Worm (Caenorhabditis elegans): ENCODE results near the gene T22F3.7.

Gene T22F3.7

DNA sequence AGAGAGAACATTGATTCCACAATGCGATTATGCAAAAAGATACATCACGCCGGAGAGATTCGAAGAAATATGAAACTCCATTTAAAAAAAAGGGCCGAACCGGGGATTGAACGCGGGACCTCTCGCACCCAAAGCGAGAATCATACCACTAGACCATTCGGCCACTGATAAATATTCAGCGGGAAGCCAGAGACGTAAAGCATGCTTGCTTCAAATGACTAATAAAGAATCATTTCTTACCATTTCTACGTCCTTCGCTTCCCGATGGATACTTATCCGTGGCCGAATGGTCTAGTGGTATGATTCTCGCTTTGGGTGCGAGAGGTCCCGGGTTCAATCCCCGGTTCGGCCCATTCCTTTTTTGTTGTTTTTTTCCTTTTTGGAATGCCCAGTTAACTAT lies 12.2 kb downstream of the T22F3.7 start:
- no peak for TF ChIP-seq ceh-13 (GFP tag; optimal IDR thresholded peaks at IDR 0.05)
- TF ChIP-seq pes-1 (GFP tag; IDR thresholded peaks at IDR 0.05) = 0 out of 2 replicates have a peak, but pooled peaks have one; percentile 23

DNA sequence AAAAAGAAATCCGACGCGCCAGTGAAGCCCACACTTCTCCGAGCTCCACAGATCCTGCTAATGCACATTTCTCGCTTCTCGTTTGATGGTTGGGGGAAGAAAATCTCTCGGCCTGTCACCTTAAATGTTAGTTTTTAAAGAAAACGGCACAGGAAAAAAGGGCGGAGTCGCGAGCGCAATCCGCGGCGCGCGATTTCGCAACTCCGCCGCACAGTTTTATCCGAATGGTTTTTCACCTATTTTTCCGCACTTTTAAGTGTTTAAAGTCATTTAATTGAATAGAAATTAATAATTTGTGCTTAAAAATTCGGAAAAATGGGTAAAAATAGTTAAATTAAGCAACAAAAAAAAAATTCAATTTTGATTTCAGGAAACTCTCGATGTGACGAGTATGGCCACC lies 12.8 kb downstream of the T22F3.7 start:
- TF ChIP-seq hmg-4 (GFP tag; optimal IDR thresholded peaks at IDR 0.05) (peak; percentile 61), tbx-11 (GFP tag; IDR thresholded peaks at IDR 0.05) (peak; percentile 55; the same call in 1 of the 2 replicates), F13C5.2 (tag; optimal IDR thresholded peaks at IDR 0.05) (peak; percentile 59), scrt-1 (GFP tag; IDR thresholded peaks at IDR 0.05) (peak; percentile 45; the same call in 1 of the 2 replicates), hnd-1 (tag; optimal IDR thresholded peaks at IDR 0.05) (peak; percentile 28), hmbx-1 (tag; optimal IDR thresholded peaks at IDR 0.05) (no peak), ama-1 (optimal IDR thresholded peaks at IDR 0.05) (no peak), pes-1 (GFP tag; IDR thresholded peaks at IDR 0.05) (peak; percentile 84), ceh-36 (tag; optimal IDR thresholded peaks at IDR 0.05) (peak; percentile 60), aly-1 (tag; optimal IDR thresholded peaks at IDR 0.05) (no peak), sea-1 (GFP tag; conservative IDR thresholded peaks at IDR 0.05) (peak; percentile 68; the same call in 1 of the 2 replicates), ceh-13 (GFP tag; optimal IDR thresholded peaks at IDR 0.05) (no peak), ets-7 (tag; optimal IDR thresholded peaks at IDR 0.05) (no peak), flt-1 (GFP tag; IDR thresholded peaks at IDR 0.05) (no peak; the same call in 1 of the 2 replicates), tra-4 (tag; optimal IDR thresholded peaks at IDR 0.05) (no peak), B0310.2 (tag; optimal IDR thresholded peaks at IDR 0.05) (peak; percentile 52), tbx-37 (GFP tag; conservative IDR thresholded peaks at IDR 0.05) (no peak)

DNA sequence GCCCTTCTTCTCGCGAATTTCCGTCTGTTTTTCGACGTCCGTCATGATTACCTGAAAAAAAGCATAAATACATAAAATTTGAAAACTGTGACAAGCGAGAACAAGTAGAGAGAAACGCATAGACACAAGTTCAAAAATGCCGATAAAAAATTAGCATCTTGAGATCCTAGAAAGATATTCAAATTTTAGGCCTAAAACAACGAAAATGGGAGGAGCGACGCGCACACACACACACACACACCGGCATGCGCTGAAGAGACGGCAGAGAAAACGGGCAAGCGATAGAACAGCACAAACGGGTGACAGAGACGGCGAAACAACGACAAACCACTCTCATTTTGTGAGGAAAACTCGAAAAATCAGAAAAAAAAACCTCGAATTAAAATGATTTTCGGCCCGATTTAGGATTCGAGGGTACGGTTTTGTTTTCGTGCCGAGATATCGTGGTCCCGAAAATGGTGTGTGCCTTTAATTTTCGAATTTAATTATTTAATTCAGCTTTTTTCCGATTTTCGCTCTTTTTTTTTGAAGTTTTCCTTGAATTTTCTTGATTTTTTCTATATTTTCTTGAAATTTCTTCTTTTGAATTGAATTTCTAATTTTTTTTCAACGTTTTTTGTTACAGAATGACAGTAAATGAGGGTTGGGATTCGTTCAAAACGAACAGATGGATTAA lies 14.3 kb downstream of the T22F3.7 start, which contains the start of the genes rpl-11.1 and T22F3.2:
rpl-11.1 (minus strand) TSS at position 51 of the 676 bp plus-strand sequence.
T22F3.2 (plus strand) TSS at position 626 of the 676 bp plus-strand sequence.
- TF ChIP-seq hmg-4 (GFP tag; optimal IDR thresholded peaks at IDR 0.05) (peak; percentile 6), F13C5.2 (tag; optimal IDR thresholded peaks at IDR 0.05) (no peak), ceh-13 (GFP tag; optimal IDR thresholded peaks at IDR 0.05) (no peak), flt-1 (GFP tag; IDR thresholded peaks at IDR 0.05) (no peak), ceh-36 (tag; optimal IDR thresholded peaks at IDR 0.05) (no peak), ama-1 (optimal IDR thresholded peaks at IDR 0.05) (no peak), aly-1 (tag; optimal IDR thresholded peaks at IDR 0.05) (no peak)

DNA sequence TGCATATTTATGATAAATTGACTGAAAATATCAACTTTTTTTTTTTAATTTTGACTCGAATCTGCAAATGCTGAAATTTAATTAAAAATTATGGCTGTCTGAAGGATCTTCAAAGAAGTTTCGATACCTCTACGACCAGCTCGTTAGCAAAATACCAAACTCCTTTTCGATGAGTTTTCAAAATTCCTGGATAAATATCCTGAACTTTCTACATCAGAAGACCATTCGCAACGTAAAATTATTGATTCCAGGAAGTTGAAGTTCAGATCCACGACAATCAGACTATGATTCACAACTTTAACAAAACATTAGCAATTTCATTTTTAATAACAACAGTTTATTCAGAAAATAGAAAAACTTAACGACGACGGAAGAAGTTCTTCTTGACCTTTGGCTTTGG lies 15.5 kb downstream of the T22F3.7 start:
- TF ChIP-seq tbx-11 (GFP tag; IDR thresholded peaks at IDR 0.05) = no peak
- no peak for TF ChIP-seq ama-1 (optimal IDR thresholded peaks at IDR 0.05)
- TF ChIP-seq F13C5.2 (tag; optimal IDR thresholded peaks at IDR 0.05) = no peak
- TF ChIP-seq ceh-36 (tag; optimal IDR thresholded peaks at IDR 0.05) = no peak
- no peak for TF ChIP-seq aly-1 (tag; optimal IDR thresholded peaks at IDR 0.05)
- no peak for TF ChIP-seq ets-7 (tag; optimal IDR thresholded peaks at IDR 0.05)
- TF ChIP-seq flt-1 (GFP tag; IDR thresholded peaks at IDR 0.05) = no peak
- TF ChIP-seq tra-4 (tag; optimal IDR thresholded peaks at IDR 0.05) = no peak
- TF ChIP-seq B0310.2 (tag; optimal IDR thresholded peaks at IDR 0.05) = no peak

DNA sequence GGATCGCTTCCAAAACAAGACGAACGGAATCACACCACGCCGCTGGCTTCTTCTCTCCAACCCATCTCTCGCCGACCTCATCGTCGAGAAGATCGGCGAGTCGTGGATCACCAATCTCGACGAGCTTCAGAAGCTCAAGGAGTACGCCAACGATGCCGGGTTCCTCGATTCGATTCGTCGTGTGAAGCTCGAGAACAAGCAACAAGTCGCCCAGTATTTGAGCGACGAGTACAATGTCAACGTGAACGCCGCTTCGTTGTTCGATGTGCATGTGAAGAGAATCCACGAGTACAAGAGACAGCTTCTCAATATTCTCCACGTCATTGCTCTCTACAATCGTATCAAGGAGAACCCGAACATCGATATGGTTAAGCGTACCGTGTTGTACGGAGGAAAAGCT lies 16.8 kb downstream of the T22F3.7 start:
- TF ChIP-seq pes-1 (GFP tag; IDR thresholded peaks at IDR 0.05) (no peak), ets-7 (tag; optimal IDR thresholded peaks at IDR 0.05) (no peak), tbx-11 (GFP tag; IDR thresholded peaks at IDR 0.05) (no peak), hnd-1 (tag; optimal IDR thresholded peaks at IDR 0.05) (no peak), hmbx-1 (tag; optimal IDR thresholded peaks at IDR 0.05) (no peak), aly-1 (tag; optimal IDR thresholded peaks at IDR 0.05) (no peak), ceh-13 (GFP tag; optimal IDR thresholded peaks at IDR 0.05) (no peak), tbx-37 (GFP tag; conservative IDR thresholded peaks at IDR 0.05) (no peak), sea-1 (GFP tag; conservative IDR thresholded peaks at IDR 0.05) (no peak)

DNA sequence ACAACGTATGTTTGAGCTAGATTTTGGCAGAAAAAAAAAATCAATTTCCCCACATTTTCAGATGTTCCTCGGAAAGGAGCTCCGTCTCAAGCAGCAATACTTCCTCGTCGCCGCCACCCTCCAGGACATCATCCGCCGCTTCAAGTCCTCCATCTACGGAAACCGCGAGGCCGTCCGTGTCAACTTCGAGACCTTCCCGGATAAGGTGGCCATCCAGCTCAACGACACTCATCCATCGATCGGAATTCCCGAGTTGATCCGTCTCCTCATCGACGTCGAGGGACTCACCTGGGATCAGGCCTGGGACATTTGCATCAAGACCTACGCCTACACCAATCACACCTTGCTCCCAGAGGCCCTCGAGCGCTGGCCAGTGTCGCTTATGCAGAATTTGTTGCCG lies 17.8 kb downstream of the T22F3.7 start:
- no peak for TF ChIP-seq flt-1 (GFP tag; IDR thresholded peaks at IDR 0.05)
- no peak for TF ChIP-seq pes-1 (GFP tag; IDR thresholded peaks at IDR 0.05)
- no peak for TF ChIP-seq scrt-1 (GFP tag; IDR thresholded peaks at IDR 0.05)
- no peak for TF ChIP-seq tbx-37 (GFP tag; conservative IDR thresholded peaks at IDR 0.05)
- TF ChIP-seq sea-1 (GFP tag; conservative IDR thresholded peaks at IDR 0.05) = no peak
- no peak for TF ChIP-seq hmg-4 (GFP tag; optimal IDR thresholded peaks at IDR 0.05)
- no peak for TF ChIP-seq ceh-36 (tag; optimal IDR thresholded peaks at IDR 0.05)
- TF ChIP-seq B0310.2 (tag; optimal IDR thresholded peaks at IDR 0.05) = no peak
- TF ChIP-seq tra-4 (tag; optimal IDR thresholded peaks at IDR 0.05) = no peak
- TF ChIP-seq hmbx-1 (tag; optimal IDR thresholded peaks at IDR 0.05) = no peak

DNA sequence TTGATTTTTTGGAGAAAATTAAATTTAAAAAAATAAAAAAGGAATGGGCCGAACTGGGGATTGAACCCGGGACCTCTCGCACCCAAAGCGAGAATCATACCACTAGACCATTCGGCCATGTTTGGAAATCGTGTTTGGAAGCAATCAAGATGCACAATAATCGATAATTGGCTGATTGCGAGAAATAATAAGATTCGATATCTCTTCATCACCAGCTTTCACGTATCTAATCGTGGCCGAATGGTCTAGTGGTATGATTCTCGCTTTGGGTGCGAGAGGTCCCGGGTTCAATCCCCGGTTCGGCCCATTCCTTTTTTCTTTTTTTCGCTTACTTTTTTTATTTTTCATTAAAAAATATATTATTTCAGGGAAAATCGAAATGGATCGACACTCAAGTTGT lies 18.4 kb downstream of the T22F3.7 start:
- no peak for TF ChIP-seq ceh-13 (GFP tag; optimal IDR thresholded peaks at IDR 0.05)
- TF ChIP-seq hmbx-1 (tag; optimal IDR thresholded peaks at IDR 0.05) = no peak
- no peak for TF ChIP-seq ama-1 (optimal IDR thresholded peaks at IDR 0.05)
- TF ChIP-seq flt-1 (GFP tag; IDR thresholded peaks at IDR 0.05) = no peak
- 0 out of 2 replicates have a peak, but pooled peaks have one; percentile 9 for TF ChIP-seq pes-1 (GFP tag; IDR thresholded peaks at IDR 0.05)

DNA sequence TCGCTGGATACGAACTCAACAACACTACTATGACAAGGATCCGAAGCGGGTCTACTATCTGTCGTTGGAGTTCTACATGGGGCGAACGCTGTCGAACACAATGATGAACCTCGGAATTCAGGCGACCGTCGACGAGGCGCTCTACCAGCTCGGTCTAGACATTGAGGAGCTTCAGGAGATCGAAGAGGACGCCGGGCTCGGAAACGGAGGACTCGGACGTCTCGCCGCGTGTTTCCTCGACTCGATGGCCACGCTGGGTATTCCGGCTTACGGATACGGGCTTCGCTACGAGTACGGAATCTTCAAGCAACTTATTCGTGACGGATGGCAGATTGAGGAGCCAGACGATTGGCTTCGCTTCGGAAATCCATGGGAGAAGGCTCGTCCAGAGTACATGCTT lies 18.8 kb downstream of the T22F3.7 start:
- TF ChIP-seq B0310.2 (tag; optimal IDR thresholded peaks at IDR 0.05) (no peak), tbx-37 (GFP tag; conservative IDR thresholded peaks at IDR 0.05) (no peak), ama-1 (optimal IDR thresholded peaks at IDR 0.05) (no peak), ceh-13 (GFP tag; optimal IDR thresholded peaks at IDR 0.05) (no peak), aly-1 (tag; optimal IDR thresholded peaks at IDR 0.05) (no peak), hmbx-1 (tag; optimal IDR thresholded peaks at IDR 0.05) (no peak), hmg-4 (GFP tag; optimal IDR thresholded peaks at IDR 0.05) (no peak), flt-1 (GFP tag; IDR thresholded peaks at IDR 0.05) (no peak), F13C5.2 (tag; optimal IDR thresholded peaks at IDR 0.05) (no peak), sea-1 (GFP tag; conservative IDR thresholded peaks at IDR 0.05) (no peak), hnd-1 (tag; optimal IDR thresholded peaks at IDR 0.05) (no peak), ceh-36 (tag; optimal IDR thresholded peaks at IDR 0.05) (no peak), tbx-11 (GFP tag; IDR thresholded peaks at IDR 0.05) (no peak), tra-4 (tag; optimal IDR thresholded peaks at IDR 0.05) (no peak), scrt-1 (GFP tag; IDR thresholded peaks at IDR 0.05) (no peak)
